Worm (Caenorhabditis elegans): Measurements from ENCODE around the gene ptr-22.

ce11 chrV:18978301-18978700, 47.1 kb upstream of the ptr-22 start:
- TF ChIP-seq duxl-1 (tag; optimal IDR thresholded peaks at IDR 0.05; ENCODE audit: poor library complexity) (no peak), zag-1 (tag; optimal IDR thresholded peaks at IDR 0.05) (no peak), nhr-28 (tag; optimal IDR thresholded peaks at IDR 0.05) (peak; percentile 0), ctbp-1 (GFP tag; IDR thresholded peaks at IDR 0.05) (no peak)
